Worm (Caenorhabditis elegans): Measurements from ENCODE around the gene F32D8.11.

The F32D8.11 gene

ce11 chrV:10860526-10861037 is 28.4 kb downstream of the F32D8.11 start:
- TF ChIP-seq F10B5.3 (tag; optimal IDR thresholded peaks at IDR 0.05), result no peak
- no peak for TF ChIP-seq tra-1 (GFP tag; IDR thresholded peaks at IDR 0.05)
- TF ChIP-seq lir-3 (tag; optimal IDR thresholded peaks at IDR 0.05), result no peak
- peak in 1 of 2 experiments; percentile 98 for TF ChIP-seq unc-62 (GFP tag; optimal IDR thresholded peaks at IDR 0.05 in 1 of 2)
- TF ChIP-seq unc-62 (tag; optimal IDR thresholded peaks at IDR 0.05), result no peak

ce11 chrV:10859775-10860174 is 29.2 kb downstream of the F32D8.11 start:
- TF ChIP-seq attf-4 (tag; optimal IDR thresholded peaks at IDR 0.05) (no peak), dpl-1 (GFP tag; optimal IDR thresholded peaks at IDR 0.05) (peak; percentile 4), ZK546.5 (tag; optimal IDR thresholded peaks at IDR 0.05) (no peak), ceh-44 (GFP tag; IDR thresholded peaks at IDR 0.05) (no peak), ces-1 (GFP tag; optimal IDR thresholded peaks at IDR 0.05) (no peak), zag-1 (tag; optimal IDR thresholded peaks at IDR 0.05) (no peak), zip-2 (tag; optimal IDR thresholded peaks at IDR 0.05) (no peak), jun-1 (tag; optimal IDR thresholded peaks at IDR 0.05) (no peak), lin-1 (GFP tag; IDR thresholded peaks at IDR 0.05) (no peak), zip-11 (GFP tag; IDR thresholded peaks at IDR 0.05) (no peak), ctbp-1 (GFP tag; IDR thresholded peaks at IDR 0.05) (no peak), sdz-12 (GFP tag; optimal IDR thresholded peaks at IDR 0.05) (no peak), nhr-6 (tag; optimal IDR thresholded peaks at IDR 0.05) (no peak), saeg-2 (GFP tag; IDR thresholded peaks at IDR 0.05) (no peak), unc-62 (GFP tag; optimal IDR thresholded peaks at IDR 0.05 in 1 of 2) (peak in 1 of 2 experiments; percentile 2), unc-62 (tag; optimal IDR thresholded peaks at IDR 0.05) (no peak), aly-2 (tag; optimal IDR thresholded peaks at IDR 0.05) (no peak), nhr-76 (tag; optimal IDR thresholded peaks at IDR 0.05) (no peak), gei-8 (GFP tag; optimal IDR thresholded peaks at IDR 0.05) (no peak), dmd-8 (GFP tag; IDR thresholded peaks at IDR 0.05) (no peak), tra-1 (GFP tag; IDR thresholded peaks at IDR 0.05) (no peak), F44E2.7 (GFP tag; IDR thresholded peaks at IDR 0.05) (no peak), skn-1 (tag; optimal IDR thresholded peaks at IDR 0.05) (no peak), tag-97 (GFP tag; IDR thresholded peaks at IDR 0.05) (no peak), vab-7 (GFP tag; IDR thresholded peaks at IDR 0.05) (no peak), mxl-2 (GFP tag; conservative IDR thresholded peaks at IDR 0.05) (no peak), arid-1 (GFP tag; conservative IDR thresholded peaks at IDR 0.05) (no peak), ZK337.2 (GFP tag; IDR thresholded peaks at IDR 0.05) (no peak), Y105C5A.15 (GFP tag; IDR thresholded peaks at IDR 0.05) (no peak), snpc-4 (tag; optimal IDR thresholded peaks at IDR 0.05) (no peak), mes-2 (tag; optimal IDR thresholded peaks at IDR 0.05; ENCODE audit: poor library complexity, severe bottlenecking) (no peak), nhr-111 (GFP tag; optimal IDR thresholded peaks at IDR 0.05) (no peak), daf-16 (GFP tag; optimal IDR thresholded peaks at IDR 0.05) (no peak), daf-16 (tag; optimal IDR thresholded peaks at IDR 0.05) (peak; percentile 63), mxl-3 (GFP tag; optimal IDR thresholded peaks at IDR 0.05) (peak; percentile 23), daf-19 (GFP tag; conservative IDR thresholded peaks at IDR 0.05) (no peak), lin-15B (tag; optimal IDR thresholded peaks at IDR 0.05) (no peak), nhr-10 (tag; optimal IDR thresholded peaks at IDR 0.05) (no peak), lin-29 (GFP tag; IDR thresholded peaks at IDR 0.05) (no peak), D1046.2 (GFP tag; IDR thresholded peaks at IDR 0.05) (no peak), ceh-28 (tag; optimal IDR thresholded peaks at IDR 0.05) (no peak), php-3 (GFP tag; IDR thresholded peaks at IDR 0.05) (peak; percentile 60; the same call in 1 of the 2 replicates), pqm-1 (tag; optimal IDR thresholded peaks at IDR 0.05) (peak; percentile 94), hif-1 (tag; optimal IDR thresholded peaks at IDR 0.05) (peak in 1 of 2 experiments; percentile 33), F10B5.3 (tag; optimal IDR thresholded peaks at IDR 0.05) (no peak), nhr-237 (tag; optimal IDR thresholded peaks at IDR 0.05) (no peak), ama-1 (optimal IDR thresholded peaks at IDR 0.05) (no peak), ceh-62 (tag; optimal IDR thresholded peaks at IDR 0.05) (no peak), lir-3 (tag; optimal IDR thresholded peaks at IDR 0.05) (no peak), unc-39 (tag; optimal IDR thresholded peaks at IDR 0.05) (no peak), duxl-1 (tag; optimal IDR thresholded peaks at IDR 0.05; ENCODE audit: poor library complexity) (no peak)
